Worm (Caenorhabditis elegans) whole organism, L1 larva: ENCODE measurements around the gene myo-5.

Experiments
- C04F5.9 ChIP-seq: sonication (generic microtip); optimal IDR thresholded peaks from 2 replicates; lab custom pipeline; 2016; ENCODE audit warnings: missing genetic modification characterization, missing compliant biosample characterization
- C16A3.4 ChIP-seq: fragments of 150-350 bp; optimal IDR thresholded peaks from 2 replicates; lab custom pipeline; 2014; ENCODE audit warnings: missing biosample characterization, missing genetic modification characterization
- F16B12.6 ChIP-seq: fragments of 150-350 bp; optimal IDR thresholded peaks from 2 replicates; lab custom pipeline; 2014; ENCODE audit warnings: missing biosample characterization, missing genetic modification characterization
- Y116A8C.19 ChIP-seq: sonication (generic microtip); optimal IDR thresholded peaks from 2 replicates; lab custom pipeline; 2016; ENCODE audit warnings: missing compliant biosample characterization, missing genetic modification characterization, borderline replicate concordance
- aha-1 ChIP-seq: fragments of 150-350 bp; optimal IDR thresholded peaks from 2 replicates; lab custom pipeline; 2014; ENCODE audit warnings: missing biosample characterization, missing genetic modification characterization
- blmp-1 ChIP-seq: fragments of 150-350 bp; optimal IDR thresholded peaks from 2 replicates; lab custom pipeline; 2014; ENCODE audit warnings: missing biosample characterization, missing genetic modification characterization
- ceh-63 ChIP-seq: fragments of 200-800 bp; sonication (Bioruptor generic); optimal IDR thresholded peaks from 2 replicates; lab custom pipeline; 2018; ENCODE audit warnings: mild to moderate bottlenecking, missing genetic modification characterization, missing compliant biosample characterization
- ceh-90 ChIP-seq: sonication (generic microtip); optimal IDR thresholded peaks from 2 replicates; lab custom pipeline; 2016; ENCODE audit warnings: missing genetic modification characterization, missing compliant biosample characterization
- dsc-1 ChIP-seq: sonication (generic microtip); optimal IDR thresholded peaks from 2 replicates; lab custom pipeline; 2016; ENCODE audit warnings: mild to moderate bottlenecking, missing genetic modification characterization, missing compliant biosample characterization
- efl-1 ChIP-seq, 4 experiments: fragments of 150-350 bp; optimal IDR thresholded peaks in 3 of 4; peaks in 1 of 4; 1 replicate in 1 of 4; 2 replicates in 3 of 4; lab custom pipeline; 2014; ENCODE audit warnings: missing biosample characterization in 2 of 4, missing genetic modification characterization in 2 of 4, missing genetic modification reagents in 2 of 4
- efl-3 ChIP-seq: fragments of 200-800 bp; sonication (Bioruptor generic); optimal IDR thresholded peaks from 2 replicates; lab custom pipeline; 2018; ENCODE audit warnings: mild to moderate bottlenecking, missing genetic modification characterization, missing compliant biosample characterization
- elt-3 ChIP-seq, 6 experiments: fragments of 150-350 bp in 1 of 6; sonication (generic microtip); optimal IDR thresholded peaks; 2 replicates each; lab custom pipeline; 2017 to 2018; ENCODE audit warnings: missing biosample characterization in 6 of 6, missing genetic modification characterization in 6 of 6, inconsistent platforms in 1 of 6
- ets-5 ChIP-seq: fragments of 200-800 bp; sonication (Bioruptor generic); IDR thresholded peaks from 2 replicates; pipeline ENCODE4 v1.3.6; 2022; ENCODE audit warnings: missing genetic modification characterization, missing compliant biosample characterization
- fkh-10 ChIP-seq: sonication (generic microtip); optimal IDR thresholded peaks from 2 replicates; lab custom pipeline; 2017; ENCODE audit warnings: missing biosample characterization, missing genetic modification reagents, missing genetic modification characterization
- fos-1 ChIP-seq: fragments of 150-350 bp; optimal IDR thresholded peaks from 2 replicates; lab custom pipeline; 2014; ENCODE audit warnings: missing biosample characterization, missing genetic modification characterization
- hpl-2 ChIP-seq: fragments of 150-350 bp; optimal IDR thresholded peaks from 2 replicates; lab custom pipeline; 2014; ENCODE audit warnings: missing biosample characterization, missing genetic modification reagents, missing genetic modification characterization
- irx-1 ChIP-seq: sonication (generic microtip); optimal IDR thresholded peaks from 2 replicates; lab custom pipeline; 2016; ENCODE audit warnings: missing genetic modification characterization, missing compliant biosample characterization
- lin-14 ChIP-seq: fragments of 200-800 bp; sonication (Bioruptor generic); optimal IDR thresholded peaks from 2 replicates; lab custom pipeline; 2018; ENCODE audit warnings: mild to moderate bottlenecking, missing genetic modification characterization, moderate library complexity, missing compliant biosample characterization
- lin-35 ChIP-seq, 2 experiments: fragments of 150-350 bp; optimal IDR thresholded peaks; 2 replicates each; lab custom pipeline; 2014; ENCODE audit warnings: missing biosample characterization in 2 of 2, missing genetic modification characterization in 2 of 2, missing genetic modification reagents in 2 of 2
- lin-39 ChIP-seq: fragments of 150-350 bp; optimal IDR thresholded peaks from 2 replicates; lab custom pipeline; 2014; ENCODE audit warnings: missing biosample characterization, missing genetic modification reagents, missing genetic modification characterization
- lir-3 ChIP-seq: sonication (generic microtip); optimal IDR thresholded peaks from 2 replicates; lab custom pipeline; 2016; ENCODE audit warnings: mild to moderate bottlenecking, missing genetic modification characterization, moderate library complexity, missing compliant biosample characterization; ENCODE audit not compliant: poor library complexity
- mab-9 ChIP-seq: fragments of 200-800 bp; sonication (Bioruptor generic); IDR thresholded peaks from 2 replicates; pipeline ENCODE4 v1.3.6; 2022; ENCODE audit warnings: missing genetic modification reagents, missing genetic modification characterization, missing compliant biosample characterization
- mdl-1 ChIP-seq, 2 experiments: fragments of 150-350 bp; optimal IDR thresholded peaks; 2 replicates each; lab custom pipeline; 2014 to 2017; ENCODE audit warnings: missing biosample characterization in 2 of 2, missing genetic modification characterization in 2 of 2, inconsistent platforms in 1 of 2
- nhr-11 ChIP-seq: fragments of 150-350 bp; optimal IDR thresholded peaks from 2 replicates; lab custom pipeline; 2014; ENCODE audit warnings: missing biosample characterization, missing genetic modification characterization
- nhr-12 ChIP-seq: sonication (generic microtip); optimal IDR thresholded peaks from 2 replicates; lab custom pipeline; 2017; ENCODE audit warnings: missing biosample characterization, missing genetic modification characterization
- nhr-19 ChIP-seq: fragments of 200-800 bp; sonication (Bioruptor generic); conservative IDR thresholded peaks from 2 replicates; pipeline ENCODE4 v1.3.6; 2022; ENCODE audit warnings: missing genetic modification characterization, missing compliant biosample characterization
- nhr-47 ChIP-seq: sonication (generic microtip); optimal IDR thresholded peaks from 2 replicates; lab custom pipeline; 2016; ENCODE audit warnings: mild to moderate bottlenecking, missing genetic modification characterization, moderate library complexity, missing compliant biosample characterization
- nhr-71 ChIP-seq: sonication (generic microtip); optimal IDR thresholded peaks from 2 replicates; lab custom pipeline; 2016; ENCODE audit warnings: mild to moderate bottlenecking, missing genetic modification characterization, moderate library complexity, missing compliant biosample characterization
- nhr-85 ChIP-seq: sonication (generic microtip); peaks from one replicate; lab custom pipeline; 2016; ENCODE audit warnings: missing genetic modification characterization, inconsistent platforms, missing compliant biosample characterization
- pag-3 ChIP-seq: sonication (generic microtip); optimal IDR thresholded peaks from 2 replicates; lab custom pipeline; 2017; ENCODE audit warnings: missing genetic modification characterization, mild to moderate bottlenecking, missing compliant biosample characterization, antibody characterized with exemption, borderline replicate concordance; ENCODE audit not compliant: insufficient read depth
- pqm-1 ChIP-seq: sonication (generic microtip); optimal IDR thresholded peaks from 3 replicates; lab custom pipeline; 2017; ENCODE audit warnings: missing biosample characterization, missing genetic modification characterization
- rnt-1 ChIP-seq: sonication (generic microtip); optimal IDR thresholded peaks from 2 replicates; lab custom pipeline; 2016; ENCODE audit warnings: mild to moderate bottlenecking, missing genetic modification characterization, moderate library complexity, missing compliant biosample characterization
- snpc-4 ChIP-seq: fragments of 150-350 bp; optimal IDR thresholded peaks from 2 replicates; lab custom pipeline; 2014; ENCODE audit warnings: missing biosample characterization, missing genetic modification characterization
- swsn-7 ChIP-seq: sonication (generic microtip); optimal IDR thresholded peaks from 2 replicates; lab custom pipeline; 2016; ENCODE audit warnings: missing genetic modification characterization, missing compliant biosample characterization
- unc-130 ChIP-seq: fragments of 150-350 bp; optimal IDR thresholded peaks from 2 replicates; lab custom pipeline; 2017; ENCODE audit warnings: missing biosample characterization, missing genetic modification characterization, inconsistent platforms
- unc-62 ChIP-seq: fragments of 150-350 bp; optimal IDR thresholded peaks from 2 replicates; lab custom pipeline; 2014; ENCODE audit warnings: missing biosample characterization, missing genetic modification reagents, missing genetic modification characterization
- unc-86 ChIP-seq: sonication (generic microtip); optimal IDR thresholded peaks from 2 replicates; lab custom pipeline; 2016; ENCODE audit warnings: missing genetic modification characterization, missing compliant biosample characterization
- unc-98 ChIP-seq: fragments of 200-800 bp; sonication (Bioruptor generic); IDR thresholded peaks from 2 replicates; pipeline ENCODE4 v1.3.6; 2022; ENCODE audit warnings: missing genetic modification characterization, missing compliant biosample characterization
- zip-4 ChIP-seq: fragments of 200-800 bp; sonication (Bioruptor generic); optimal IDR thresholded peaks from 2 replicates; lab custom pipeline; 2018; ENCODE audit warnings: mild to moderate bottlenecking, missing genetic modification characterization, moderate library complexity, missing compliant biosample characterization
- ztf-4 ChIP-seq: fragments of 150-350 bp; optimal IDR thresholded peaks from 2 replicates; lab custom pipeline; 2014; ENCODE audit warnings: missing biosample characterization, missing genetic modification characterization

The myo-5 gene

DNA sequence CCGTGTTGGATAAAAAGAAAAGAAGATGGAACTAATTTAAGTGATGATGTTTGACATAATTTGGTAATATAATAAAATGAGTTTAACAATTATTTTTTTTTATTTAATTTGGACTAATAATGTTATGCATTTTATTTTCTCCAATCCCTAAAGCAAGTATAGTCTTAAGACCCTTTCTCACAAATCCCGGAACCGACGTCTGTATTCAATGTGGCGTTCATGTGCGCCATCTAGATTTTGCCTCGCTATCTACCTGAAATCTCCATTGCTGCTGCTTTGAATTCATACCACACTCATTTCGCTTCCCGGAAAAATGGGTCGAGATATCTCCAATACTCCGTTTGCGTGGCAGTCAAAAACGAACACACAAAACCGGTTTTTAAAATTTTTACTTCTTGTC lies 14.6 kb downstream of the myo-5 start, which contains the start of gene D1014.5:
Gene D1014.5 (plus strand): TSS at position 301 of the 400 bp plus-strand sequence.
- no peak for TF ChIP-seq unc-130 (tag; lab: Kevin White, UChicago)
- no peak for TF ChIP-seq nhr-19 (GFP tag; lab: Robert Waterston, UW)
- TF ChIP-seq F16B12.6: no peak
- no peak for TF ChIP-seq nhr-11 (tag; lab: Kevin White, UChicago)
- no peak for TF ChIP-seq snpc-4
- TF ChIP-seq nhr-71 (tag; lab: Kevin White, UChicago): no peak
- no peak for TF ChIP-seq unc-86 (tag; lab: Kevin White, UChicago)
- TF ChIP-seq ztf-4: no peak
- no peak for TF ChIP-seq Y116A8C.19 (tag; lab: Kevin White, UChicago)
- no peak for TF ChIP-seq hpl-2 (GFP tag; lab: Kevin White, UChicago)
- TF ChIP-seq blmp-1: no peak
- no peak for TF ChIP-seq rnt-1 (tag; lab: Kevin White, UChicago)
- TF ChIP-seq elt-3 (tag; optimal IDR thresholded peaks at IDR 0.05; lab: Kevin White, UChicago): no peak
- no peak for TF ChIP-seq swsn-7 (tag; lab: Kevin White, UChicago)
- no peak for TF ChIP-seq pqm-1 (tag; lab: Kevin White, UChicago)
- no peak for TF ChIP-seq efl-3 (GFP tag; lab: Kevin White, UChicago)
- no peak for TF ChIP-seq aha-1 (tag; lab: Kevin White, UChicago)
- TF ChIP-seq, all 84 proteins: peak for 0

DNA sequence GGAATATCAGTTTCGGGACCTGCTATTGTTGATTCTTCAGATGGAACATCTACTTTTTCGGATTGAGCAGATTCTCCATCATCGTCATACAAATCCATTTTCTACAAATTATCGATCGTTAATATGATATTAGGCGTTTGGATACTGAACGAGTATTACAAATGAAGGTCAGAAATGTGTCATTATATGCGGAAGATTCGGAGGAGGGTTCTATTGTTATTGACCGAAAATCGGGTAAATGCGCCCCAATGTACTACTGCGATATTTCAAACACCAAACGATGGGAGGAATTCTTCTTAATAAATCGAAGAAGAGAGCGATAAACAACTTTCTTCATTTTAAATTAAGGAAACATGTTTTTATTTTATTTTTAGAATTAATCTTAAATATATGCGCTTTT lies 20.5 kb downstream of the myo-5 start, which contains the start of gene spr-1:
Gene spr-1 (minus strand): TSS at position 101 of the 400 bp plus-strand sequence.
- TF ChIP-seq nhr-47 (tag; lab: Kevin White, UChicago) (no peak), ceh-90 (no peak), F16B12.6 (no peak), nhr-12 (tag; lab: Kevin White, UChicago) (no peak), irx-1 (tag; lab: Kevin White, UChicago) (no peak), lin-14 (no peak), ceh-63 (GFP tag; lab: Kevin White, UChicago) (no peak), blmp-1 (peak; percentile 30), dsc-1 (tag; lab: Kevin White, UChicago) (no peak), C16A3.4 (tag; lab: Kevin White, UChicago) (no peak), C04F5.9 (tag; lab: Kevin White, UChicago) (no peak), ets-5 (GFP tag; lab: Robert Waterston, UW) (no peak), fkh-10 (GFP tag; lab: Kevin White, UChicago) (no peak), unc-98 (GFP tag; lab: Robert Waterston, UW) (no peak), unc-62 (GFP tag; lab: Kevin White, UChicago) (no peak), mab-9 (no peak), efl-1 (optimal IDR thresholded peaks at IDR 0.05; lab: Kevin White, UChicago) (no peak), efl-1 (GFP tag; optimal IDR thresholded peaks at IDR 0.05 in 1 of 2; lab: Kevin White, UChicago) (peak in 1 of 2 experiments; percentile 11), lin-39 (tag; lab: Kevin White, UChicago) (no peak), fos-1 (tag; lab: Kevin White, UChicago) (no peak), elt-3 (tag; optimal IDR thresholded peaks at IDR 0.05; lab: Kevin White, UChicago) (peak in 1 of 6 experiments; percentile 48), rnt-1 (tag; lab: Kevin White, UChicago) (no peak), lin-35 (GFP tag; optimal IDR thresholded peaks at IDR 0.05; lab: Kevin White, UChicago) (no peak), nhr-85 (tag; lab: Kevin White, UChicago) (peak; percentile 57), lir-3 (tag; lab: Kevin White, UChicago) (no peak), pag-3 (tag; lab: Kevin White, UChicago) (no peak), zip-4 (GFP tag; lab: Kevin White, UChicago) (no peak), mdl-1 (tag; optimal IDR thresholded peaks at IDR 0.05; lab: Kevin White, UChicago) (no peak)
